Worm (Caenorhabditis elegans): ENCODE measurements around the gene M199.135.

M199.135 gene

ce11 chrIV:15114324-15114723 is at the start of gene M199.135:
TSS of gene M199.135 (plus strand) at chrIV:15114624.
- no peak for TF ChIP-seq elt-1 (tag; optimal IDR thresholded peaks at IDR 0.05)
- no peak for TF ChIP-seq nhr-25 (tag; optimal IDR thresholded peaks at IDR 0.05)
- no peak for TF ChIP-seq egl-5 (tag; optimal IDR thresholded peaks at IDR 0.05)
- no peak for TF ChIP-seq ZK546.5 (tag; optimal IDR thresholded peaks at IDR 0.05)
- TF ChIP-seq nhr-28 (tag; optimal IDR thresholded peaks at IDR 0.05) = no peak
- no peak for TF ChIP-seq elt-3 (tag; optimal IDR thresholded peaks at IDR 0.05)
- no peak for TF ChIP-seq ceh-9 (tag; optimal IDR thresholded peaks at IDR 0.05)
- TF ChIP-seq unc-62 (GFP tag; optimal IDR thresholded peaks at IDR 0.05) = no peak
- TF ChIP-seq ztf-11 (tag; optimal IDR thresholded peaks at IDR 0.05) = no peak

- TF ChIP-seq fkh-2 (tag; optimal IDR thresholded peaks at IDR 0.05) = no peak
- no peak for TF ChIP-seq nhr-76 (tag; optimal IDR thresholded peaks at IDR 0.05)
- TF ChIP-seq nhr-23 (tag; optimal IDR thresholded peaks at IDR 0.05) = no peak
- no peak for TF ChIP-seq R02D3.7 (tag; optimal IDR thresholded peaks at IDR 0.05)
- no peak for TF ChIP-seq zag-1 (tag; optimal IDR thresholded peaks at IDR 0.05)
- TF ChIP-seq elt-3 (tag; optimal IDR thresholded peaks at IDR 0.05) = no peak
- no peak for TF ChIP-seq elt-1 (tag; optimal IDR thresholded peaks at IDR 0.05)
- TF ChIP-seq lin-15B (tag; optimal IDR thresholded peaks at IDR 0.05) = no peak
- no peak for TF ChIP-seq ztf-11 (tag; optimal IDR thresholded peaks at IDR 0.05)
- TF ChIP-seq egl-27 (tag; optimal IDR thresholded peaks at IDR 0.05) = no peak
- no peak for TF ChIP-seq ceh-9 (tag; optimal IDR thresholded peaks at IDR 0.05)
- TF ChIP-seq nhr-11 (tag; optimal IDR thresholded peaks at IDR 0.05) = no peak
- TF ChIP-seq mdl-1 (tag; optimal IDR thresholded peaks at IDR 0.05) = no peak
Measured at ce11 chrIV:15065653-15066052, 48.8 kb upstream of the M199.135 start, which contains the start of gene Y41E3.18. TSS of gene Y41E3.18 (minus strand) at chrIV:15065753.

DNA sequence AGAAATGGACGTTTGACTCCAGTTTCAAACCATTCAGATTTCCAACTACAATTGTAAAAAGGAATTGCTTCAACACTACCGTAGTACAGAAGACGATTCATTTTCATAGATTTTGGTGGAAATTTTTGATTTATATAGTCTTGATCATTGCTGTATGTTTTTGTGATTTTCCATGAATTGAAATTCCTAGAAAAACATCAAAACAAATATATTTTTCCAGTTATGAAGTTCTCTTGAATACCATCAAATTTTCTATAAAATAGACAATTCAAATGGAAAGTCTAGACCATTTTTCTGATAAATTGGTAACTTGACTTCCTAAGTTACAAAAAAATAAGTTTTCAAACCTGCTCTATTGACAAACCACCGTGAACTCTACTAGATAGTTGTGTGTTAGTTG is 45.6 kb upstream of the M199.135 start, which contains the start of gene srt-48:
Gene srt-48, minus strand, starts transcription at position 101 of the 400 bp plus-strand sequence.
- TF ChIP-seq nhr-77 (tag; optimal IDR thresholded peaks at IDR 0.05) (no peak), elt-2 (tag; optimal IDR thresholded peaks at IDR 0.05) (no peak), ztf-11 (tag; optimal IDR thresholded peaks at IDR 0.05) (no peak), elt-3 (tag; optimal IDR thresholded peaks at IDR 0.05) (no peak), zag-1 (tag; optimal IDR thresholded peaks at IDR 0.05) (no peak)

ce11 chrIV:15074392-15074791 is 40.0 kb upstream of the M199.135 start, which contains the start of gene srt-50:
TSS of gene srt-50 (plus strand) at chrIV:15074692.
- TF ChIP-seq nhr-77 (tag; optimal IDR thresholded peaks at IDR 0.05) (no peak), ceh-28 (tag; optimal IDR thresholded peaks at IDR 0.05) (no peak), daf-12 (tag; optimal IDR thresholded peaks at IDR 0.05) (no peak), nhr-76 (tag; optimal IDR thresholded peaks at IDR 0.05) (no peak), pqm-1 (tag; optimal IDR thresholded peaks at IDR 0.05) (no peak), jun-1 (tag; optimal IDR thresholded peaks at IDR 0.05) (no peak), ceh-82 (tag; optimal IDR thresholded peaks at IDR 0.05) (no peak), unc-62 (GFP tag; optimal IDR thresholded peaks at IDR 0.05) (no peak), R02D3.7 (tag; optimal IDR thresholded peaks at IDR 0.05) (no peak), lsy-12 (tag; optimal IDR thresholded peaks at IDR 0.05) (no peak), skn-1 (tag; optimal IDR thresholded peaks at IDR 0.05) (no peak)

DNA sequence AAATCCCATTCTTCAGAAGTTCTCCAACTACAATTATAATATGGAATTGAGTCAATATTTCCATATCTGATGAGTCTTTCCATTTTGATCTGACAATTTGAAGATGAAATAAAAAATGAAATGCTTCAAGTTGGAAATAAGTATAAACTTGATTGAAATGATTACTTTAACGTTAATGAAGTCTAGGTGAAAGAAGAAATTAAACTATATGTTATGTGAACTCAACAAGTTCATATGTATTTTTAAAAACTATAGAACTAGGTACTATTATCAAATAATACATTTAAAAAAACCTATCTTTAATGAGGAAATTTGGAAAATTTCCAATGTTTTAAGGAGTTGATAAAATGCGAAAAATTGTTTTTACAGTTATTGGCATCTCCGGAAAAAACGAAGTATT is 16.1 kb upstream of the M199.135 start, which contains the start of gene srt-49:
Gene srt-49, minus strand, starts transcription at position 101 of the 400 bp plus-strand sequence.
- TF ChIP-seq nhr-43 (tag; optimal IDR thresholded peaks at IDR 0.05; ENCODE audit: poor library complexity, severe bottlenecking) (no peak), nhr-77 (tag; optimal IDR thresholded peaks at IDR 0.05) (no peak), nhr-76 (tag; optimal IDR thresholded peaks at IDR 0.05) (no peak), ceh-82 (tag; optimal IDR thresholded peaks at IDR 0.05) (no peak), fkh-2 (tag; optimal IDR thresholded peaks at IDR 0.05) (no peak), unc-39 (tag; optimal IDR thresholded peaks at IDR 0.05) (no peak), aly-2 (tag; optimal IDR thresholded peaks at IDR 0.05) (no peak), ceh-28 (tag; optimal IDR thresholded peaks at IDR 0.05) (no peak), ceh-9 (tag; optimal IDR thresholded peaks at IDR 0.05) (no peak), fkh-10 (GFP tag; optimal IDR thresholded peaks at IDR 0.05) (no peak)

DNA sequence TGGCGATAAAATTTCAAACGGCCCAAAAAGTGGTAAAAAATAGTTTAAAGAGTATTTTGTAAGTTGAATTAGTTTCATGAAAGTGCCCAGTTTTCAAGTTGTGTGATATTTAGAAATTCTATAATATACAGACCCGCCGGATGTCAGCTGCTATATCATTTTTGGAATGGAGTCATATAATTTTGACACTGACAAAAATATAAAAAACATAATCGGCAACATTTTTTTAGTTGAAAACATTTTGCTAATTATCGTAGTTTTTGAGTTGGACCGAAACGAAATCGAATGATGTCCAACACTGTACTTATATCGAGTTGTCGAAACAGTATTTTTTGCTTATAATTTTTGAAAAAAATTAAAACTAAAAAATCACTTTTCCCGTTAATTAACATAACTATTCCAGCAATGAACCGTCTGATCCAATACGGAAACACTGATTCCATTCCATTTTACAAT is 11.2 kb upstream of the M199.135 start, which contains the start of gene srt-44:
Gene srt-44, plus strand, starts transcription at position 406 of the 456 bp plus-strand sequence.
- TF ChIP-seq egl-5 (tag; optimal IDR thresholded peaks at IDR 0.05) (no peak), snpc-4 (tag; optimal IDR thresholded peaks at IDR 0.05) (no peak), nhr-25 (tag; optimal IDR thresholded peaks at IDR 0.05) (no peak), nhr-237 (tag; optimal IDR thresholded peaks at IDR 0.05) (no peak), fkh-10 (GFP tag; optimal IDR thresholded peaks at IDR 0.05) (no peak), nhr-76 (tag; optimal IDR thresholded peaks at IDR 0.05) (no peak), R02D3.7 (tag; optimal IDR thresholded peaks at IDR 0.05) (no peak), elt-2 (tag; optimal IDR thresholded peaks at IDR 0.05) (no peak), ZK546.5 (tag; optimal IDR thresholded peaks at IDR 0.05) (no peak), nhr-77 (tag; optimal IDR thresholded peaks at IDR 0.05) (no peak)
